In genomic region chr3L:10745547-10746189, dm6 we compare ENCODE assay signal across 1 fruit fly cellular context.
TF ChIP-seq lines count a peak whose summit lies in the region.

No protein-coding gene starts in this region.

TF ChIP-seq in whole organism, embryonic, 481 proteins besides CTCF, POLR2A, EP300 and RAD21 (continued from another document and continues in another):
- peak; percentile 57 for TF ChIP-seq CG4730 (GFP tag; IDR thresholded peaks at IDR 0.05; lab: Robert Waterston, UW)
- TF ChIP-seq sens-2 (GFP tag; IDR thresholded peaks at IDR 0.05; lab: Robert Waterston, UW): no peak
- no peak for TF ChIP-seq CG2889 (GFP tag; IDR thresholded peaks at IDR 0.05; lab: Robert Waterston, UW)
- TF ChIP-seq CG31441 (GFP tag; IDR thresholded peaks at IDR 0.05; lab: Robert Waterston, UW): peak; percentile 69
- TF ChIP-seq gsb-n (tag; optimal IDR thresholded peaks at IDR 0.05; lab: Kevin White, UChicago): peak; percentile 64
- no peak for TF ChIP-seq NC2β (GFP tag; optimal IDR thresholded peaks at IDR 0.05; lab: Kevin White, UChicago)
- peak; percentile 69 for TF ChIP-seq run (tag; optimal IDR thresholded peaks at IDR 0.05; lab: Kevin White, UChicago)
- peak; percentile 62; the same call in 2 of the 3 replicates for TF ChIP-seq CG17361 (GFP tag; IDR thresholded peaks at IDR 0.05; lab: Robert Waterston, UW)
- TF ChIP-seq CoRest (tag; optimal IDR thresholded peaks at IDR 0.05; lab: Kevin White, UChicago): peak; percentile 48
- TF ChIP-seq CG18262 (tag; optimal IDR thresholded peaks at IDR 0.05; lab: Kevin White, UChicago): peak; percentile 66
- no peak for TF ChIP-seq CG8359 (GFP tag; optimal IDR thresholded peaks at IDR 0.05; lab: Kevin White, UChicago; ENCODE audit: borderline replicate concordance)
- TF ChIP-seq CG7745 (tag; optimal IDR thresholded peaks at IDR 0.05; lab: Kevin White, UChicago): no peak
- peak in 1 of 2 experiments; percentile 94 for TF ChIP-seq Hr78 (GFP tag; optimal IDR thresholded peaks at IDR 0.05; lab: Kevin White, UChicago)
- peak; percentile 44 for TF ChIP-seq Hr3 (GFP tag; optimal IDR thresholded peaks at IDR 0.05; lab: Kevin White, UChicago)
- peak; percentile 58 for TF ChIP-seq Asciz (GFP tag; optimal IDR thresholded peaks at IDR 0.05; lab: Kevin White, UChicago)
- TF ChIP-seq Tbp (GFP tag; optimal IDR thresholded peaks at IDR 0.05; lab: Kevin White, UChicago): no peak
- TF ChIP-seq CG3281 (GFP tag; optimal IDR thresholded peaks at IDR 0.05; lab: Kevin White, UChicago): no peak
- peak; percentile 7 for TF ChIP-seq CG9727 (GFP tag; optimal IDR thresholded peaks at IDR 0.05; lab: Kevin White, UChicago)
- TF ChIP-seq CG15601 (tag; optimal IDR thresholded peaks at IDR 0.05; lab: Kevin White, UChicago): no peak
- TF ChIP-seq schlank (tag; optimal IDR thresholded peaks at IDR 0.05; lab: Kevin White, UChicago): no peak
- no peak for TF ChIP-seq CG9797 (GFP tag; optimal IDR thresholded peaks at IDR 0.05; lab: Kevin White, UChicago)
- TF ChIP-seq CG13296 (GFP tag; optimal IDR thresholded peaks at IDR 0.05; lab: Kevin White, UChicago): no peak
- no peak for TF ChIP-seq CG4854 (GFP tag; optimal IDR thresholded peaks at IDR 0.05; lab: Kevin White, UChicago)
- TF ChIP-seq phol (tag; optimal IDR thresholded peaks at IDR 0.05; lab: Kevin White, UChicago): peak; percentile 68
- TF ChIP-seq jigr1 (GFP tag; IDR thresholded peaks at IDR 0.05; lab: Robert Waterston, UW): peak; percentile 13; the same call in 1 of the 3 replicates
- TF ChIP-seq Eip74EF (GFP tag; optimal IDR thresholded peaks at IDR 0.05; lab: Kevin White, UChicago): peak in 1 of 2 experiments; percentile 64
- no peak for TF ChIP-seq CG14860 (GFP tag; IDR thresholded peaks at IDR 0.05; lab: Robert Waterston, UW; ENCODE audit: partially characterized antibody)
- peak; percentile 77 for TF ChIP-seq Blimp-1 (GFP tag; optimal IDR thresholded peaks at IDR 0.05; lab: Kevin White, UChicago)
- TF ChIP-seq lab (GFP tag; optimal IDR thresholded peaks at IDR 0.05; lab: Kevin White, UChicago): peak; percentile 54
- TF ChIP-seq Rx (GFP tag; IDR thresholded peaks at IDR 0.05; lab: Robert Waterston, UW): peak; percentile 34; the same call in 1 of the 2 replicates
- TF ChIP-seq CG42726 (GFP tag; IDR thresholded peaks at IDR 0.05; lab: Robert Waterston, UW; ENCODE audit: partially characterized antibody): no peak
- TF ChIP-seq trem (tag; optimal IDR thresholded peaks at IDR 0.05; lab: Kevin White, UChicago): peak; percentile 11
- TF ChIP-seq CG11398 (GFP tag; optimal IDR thresholded peaks at IDR 0.05; lab: Kevin White, UChicago): no peak
- no peak for TF ChIP-seq CG3838 (GFP tag; optimal IDR thresholded peaks at IDR 0.05; lab: Kevin White, UChicago)
- no peak for TF ChIP-seq Atf3 (GFP tag; optimal IDR thresholded peaks at IDR 0.05; lab: Kevin White, UChicago)
- TF ChIP-seq pan (optimal IDR thresholded peaks at IDR 0.05; lab: Kevin White, UChicago): no peak
- peak in 1 of 2 experiments; percentile 78 for TF ChIP-seq pan (GFP tag; optimal IDR thresholded peaks at IDR 0.05 in 1 of 2, IDR thresholded peaks at IDR 0.05 in 1 of 2)
- TF ChIP-seq Mad (GFP tag; optimal IDR thresholded peaks at IDR 0.05; lab: Kevin White, UChicago): no peak
- no peak for TF ChIP-seq yki (optimal IDR thresholded peaks at IDR 0.05; lab: Kevin White, UChicago)
- TF ChIP-seq fru (optimal IDR thresholded peaks at IDR 0.05; lab: Kevin White, UChicago): no peak
- peak; percentile 20 for TF ChIP-seq CG12071 (GFP tag; optimal IDR thresholded peaks at IDR 0.05; lab: Kevin White, UChicago)
- TF ChIP-seq Xbp1 (GFP tag; optimal IDR thresholded peaks at IDR 0.05; lab: Kevin White, UChicago): peak; percentile 61
- TF ChIP-seq CG10267 (tag; optimal IDR thresholded peaks at IDR 0.05; lab: Kevin White, UChicago): peak; percentile 35
- no peak for TF ChIP-seq CG9609 (GFP tag; optimal IDR thresholded peaks at IDR 0.05; lab: Kevin White, UChicago)
- no peak for TF ChIP-seq CG8944 (GFP tag; optimal IDR thresholded peaks at IDR 0.05; lab: Kevin White, UChicago)
- TF ChIP-seq toy (GFP tag; IDR thresholded peaks at IDR 0.05; lab: Robert Waterston, UW): no peak
- peak; percentile 28; the same call in 1 of the 2 replicates for TF ChIP-seq bowl (GFP tag; IDR thresholded peaks at IDR 0.05; lab: Robert Waterston, UW)
- TF ChIP-seq mam (GFP tag; optimal IDR thresholded peaks at IDR 0.05; lab: Kevin White, UChicago): peak; percentile 18
- peak; percentile 16 for TF ChIP-seq nau (GFP tag; optimal IDR thresholded peaks at IDR 0.05; lab: Kevin White, UChicago)
- peak; percentile 53 for TF ChIP-seq Hsf (GFP tag; optimal IDR thresholded peaks at IDR 0.05; lab: Kevin White, UChicago)
- TF ChIP-seq Sin3A (optimal IDR thresholded peaks at IDR 0.05; lab: Kevin White, UChicago): no peak
- TF ChIP-seq eve (GFP tag; optimal IDR thresholded peaks at IDR 0.05; lab: Kevin White, UChicago): no peak
- TF ChIP-seq ind (GFP tag; optimal IDR thresholded peaks at IDR 0.05; lab: Kevin White, UChicago): peak; percentile 61
- peak; percentile 25; the same call in 1 of the 3 replicates for TF ChIP-seq CG14050 (GFP tag; IDR thresholded peaks at IDR 0.05; lab: Robert Waterston, UW)
- TF ChIP-seq Meics (GFP tag; optimal IDR thresholded peaks at IDR 0.05; lab: Kevin White, UChicago): peak; percentile 1
- peak; percentile 58 for TF ChIP-seq Side (GFP tag; optimal IDR thresholded peaks at IDR 0.05; lab: Kevin White, UChicago)
- TF ChIP-seq vfl (GFP tag; optimal IDR thresholded peaks at IDR 0.05; lab: Kevin White, UChicago): no peak
- no peak for TF ChIP-seq CG4328 (GFP tag; optimal IDR thresholded peaks at IDR 0.05; lab: Kevin White, UChicago)
- peak; percentile 77 for TF ChIP-seq CG11504 (tag; optimal IDR thresholded peaks at IDR 0.05; lab: Kevin White, UChicago)
- TF ChIP-seq CG4360 (GFP tag; IDR thresholded peaks at IDR 0.05; lab: Robert Waterston, UW): no peak
- TF ChIP-seq az2 (GFP tag; optimal IDR thresholded peaks at IDR 0.05; lab: Kevin White, UChicago): peak; percentile 66
- TF ChIP-seq CG7839 (tag; optimal IDR thresholded peaks at IDR 0.05; lab: Kevin White, UChicago): peak; percentile 74
- no peak for TF ChIP-seq so (GFP tag; IDR thresholded peaks at IDR 0.05; lab: Robert Waterston, UW)
- TF ChIP-seq CG17328 (GFP tag; IDR thresholded peaks at IDR 0.05; lab: Robert Waterston, UW): peak; percentile 48; the same call in 1 of the 2 replicates
- TF ChIP-seq Bdp1 (GFP tag; optimal IDR thresholded peaks at IDR 0.05; lab: Kevin White, UChicago): no peak
- no peak for TF ChIP-seq CG17568 (GFP tag; optimal IDR thresholded peaks at IDR 0.05; lab: Kevin White, UChicago)
- peak; percentile 78 for TF ChIP-seq Sox102F (GFP tag; optimal IDR thresholded peaks at IDR 0.05; lab: Kevin White, UChicago)
- peak; percentile 42 for TF ChIP-seq CG8924 (tag; optimal IDR thresholded peaks at IDR 0.05; lab: Kevin White, UChicago)
- TF ChIP-seq CG9817 (tag; optimal IDR thresholded peaks at IDR 0.05; lab: Kevin White, UChicago): peak; percentile 45
- no peak for TF ChIP-seq Hr39 (optimal IDR thresholded peaks at IDR 0.05; lab: Kevin White, UChicago)
- peak; percentile 48; the same call in 1 of the 2 replicates for TF ChIP-seq danr (GFP tag; IDR thresholded peaks at IDR 0.05; lab: Robert Waterston, UW)
- peak; percentile 37; the same call in 1 of the 2 replicates for TF ChIP-seq CG6272 (GFP tag; IDR thresholded peaks at IDR 0.05; lab: Robert Waterston, UW)
- peak; percentile 70 for TF ChIP-seq Aef1 (GFP tag; IDR thresholded peaks at IDR 0.05; lab: Robert Waterston, UW)
- TF ChIP-seq E2f1 (GFP tag; IDR thresholded peaks at IDR 0.05; lab: Robert Waterston, UW): peak; percentile 64
- TF ChIP-seq Fer3 (tag; optimal IDR thresholded peaks at IDR 0.05; lab: Kevin White, UChicago): peak; percentile 9
- TF ChIP-seq PHDP (tag; optimal IDR thresholded peaks at IDR 0.05; lab: Kevin White, UChicago): peak; percentile 26
- TF ChIP-seq row (GFP tag; IDR thresholded peaks at IDR 0.05; lab: Robert Waterston, UW): peak; percentile 63
- TF ChIP-seq CG12219 (GFP tag; optimal IDR thresholded peaks at IDR 0.05; lab: Kevin White, UChicago): peak; percentile 1
- no peak for TF ChIP-seq pho (GFP tag; optimal IDR thresholded peaks at IDR 0.05; lab: Kevin White, UChicago)
- TF ChIP-seq Max (GFP tag; optimal IDR thresholded peaks at IDR 0.05; lab: Kevin White, UChicago): peak; percentile 1
- peak; percentile 41; the same call in 1 of the 2 replicates for TF ChIP-seq CG14667 (GFP tag; IDR thresholded peaks at IDR 0.05; lab: Robert Waterston, UW)
- peak; percentile 12 for TF ChIP-seq Deaf1 (tag; optimal IDR thresholded peaks at IDR 0.05; lab: Kevin White, UChicago)
- no peak for TF ChIP-seq cato (GFP tag; optimal IDR thresholded peaks at IDR 0.05; lab: Kevin White, UChicago; ENCODE audit: borderline replicate concordance)
- TF ChIP-seq CG3847 (GFP tag; IDR thresholded peaks at IDR 0.05; lab: Robert Waterston, UW): no peak
- TF ChIP-seq CG34376 (GFP tag; optimal IDR thresholded peaks at IDR 0.05; lab: Kevin White, UChicago): no peak
- no peak for TF ChIP-seq ato (GFP tag; IDR thresholded peaks at IDR 0.05; lab: Robert Waterston, UW; ENCODE audit: partially characterized antibody)
- no peak for TF ChIP-seq cg (GFP tag; optimal IDR thresholded peaks at IDR 0.05; lab: Kevin White, UChicago)
- no peak for TF ChIP-seq lilli (GFP tag; optimal IDR thresholded peaks at IDR 0.05; lab: Kevin White, UChicago)
- peak; percentile 18 for TF ChIP-seq CG31388 (GFP tag; optimal IDR thresholded peaks at IDR 0.05; lab: Kevin White, UChicago)
- TF ChIP-seq CG14441 (GFP tag; IDR thresholded peaks at IDR 0.05; lab: Robert Waterston, UW): peak; percentile 88
- peak; percentile 30 for TF ChIP-seq Hmr (GFP tag; optimal IDR thresholded peaks at IDR 0.05; lab: Kevin White, UChicago)
- no peak for TF ChIP-seq CG10321 (GFP tag; IDR thresholded peaks at IDR 0.05; lab: Robert Waterston, UW)
- peak; percentile 78 for TF ChIP-seq unpg (GFP tag; optimal IDR thresholded peaks at IDR 0.05; lab: Kevin White, UChicago)
- no peak for TF ChIP-seq prd (optimal IDR thresholded peaks at IDR 0.05; lab: Kevin White, UChicago)
- TF ChIP-seq prd (GFP tag; IDR thresholded peaks at IDR 0.05; lab: Robert Waterston, UW): peak; percentile 61
- peak; percentile 47 for TF ChIP-seq pum (GFP tag; optimal IDR thresholded peaks at IDR 0.05; lab: Kevin White, UChicago)
- peak; percentile 39 for TF ChIP-seq trh (GFP tag; optimal IDR thresholded peaks at IDR 0.05; lab: Kevin White, UChicago)
- 0 out of 2 replicates have a peak, but pooled peaks have one; percentile 7 for TF ChIP-seq CG11696 (GFP tag; IDR thresholded peaks at IDR 0.05; lab: Robert Waterston, UW)
- peak; percentile 76 for TF ChIP-seq stc (GFP tag; IDR thresholded peaks at IDR 0.05; lab: Robert Waterston, UW)
- TF ChIP-seq B-H1 (GFP tag; IDR thresholded peaks at IDR 0.05; lab: Robert Waterston, UW): peak; percentile 71
- peak; percentile 45 for TF ChIP-seq D19B (GFP tag; optimal IDR thresholded peaks at IDR 0.05; lab: Kevin White, UChicago)
- no peak for TF ChIP-seq tll (GFP tag; optimal IDR thresholded peaks at IDR 0.05; lab: Kevin White, UChicago)
- peak; percentile 41 for TF ChIP-seq bcd (GFP tag; optimal IDR thresholded peaks at IDR 0.05; lab: Kevin White, UChicago)
- TF ChIP-seq CG4404 (GFP tag; IDR thresholded peaks at IDR 0.05; lab: Robert Waterston, UW): peak; percentile 33; the same call in 1 of the 2 replicates
- no peak for TF ChIP-seq Adf1 (GFP tag; IDR thresholded peaks at IDR 0.05; lab: Robert Waterston, UW)
- TF ChIP-seq gro (GFP tag; optimal IDR thresholded peaks at IDR 0.05; lab: Kevin White, UChicago): peak; percentile 6
- 0 out of 2 replicates have a peak, but pooled peaks have one; percentile 50 for TF ChIP-seq ranshi (GFP tag; IDR thresholded peaks at IDR 0.05; lab: Robert Waterston, UW)
- peak; percentile 33 for TF ChIP-seq CG3407 (GFP tag; optimal IDR thresholded peaks at IDR 0.05; lab: Kevin White, UChicago)
- peak; percentile 35; the same call in 1 of the 2 replicates for TF ChIP-seq seq (GFP tag; IDR thresholded peaks at IDR 0.05; lab: Robert Waterston, UW)
- no peak for TF ChIP-seq CG33557 (GFP tag; optimal IDR thresholded peaks at IDR 0.05; lab: Kevin White, UChicago)
- TF ChIP-seq D (optimal IDR thresholded peaks at IDR 0.05; lab: Kevin White, UChicago): no peak
- TF ChIP-seq D (GFP tag; optimal IDR thresholded peaks at IDR 0.05; lab: Kevin White, UChicago): peak; percentile 56
- TF ChIP-seq GATAe (GFP tag; conservative IDR thresholded peaks at IDR 0.05; lab: Robert Waterston, UW): no peak
- no peak for TF ChIP-seq Usf (GFP tag; optimal IDR thresholded peaks at IDR 0.05; lab: Kevin White, UChicago)
- peak; percentile 25 for TF ChIP-seq CG9437 (GFP tag; optimal IDR thresholded peaks at IDR 0.05; lab: Kevin White, UChicago)
- peak; percentile 14; the same call in 1 of the 2 replicates for TF ChIP-seq MBD-R2 (GFP tag; IDR thresholded peaks at IDR 0.05; lab: Robert Waterston, UW)
- TF ChIP-seq Vsx1 (GFP tag; optimal IDR thresholded peaks at IDR 0.05; lab: Kevin White, UChicago): peak; percentile 46
- peak; percentile 69 for TF ChIP-seq Abd-B (GFP tag; optimal IDR thresholded peaks at IDR 0.05; lab: Kevin White, UChicago)
- no peak for TF ChIP-seq CG6683 (GFP tag; optimal IDR thresholded peaks at IDR 0.05; lab: Kevin White, UChicago)
- TF ChIP-seq Sry-β (GFP tag; optimal IDR thresholded peaks at IDR 0.05; lab: Kevin White, UChicago): no peak
- no peak for TF ChIP-seq TFAM (GFP tag; optimal IDR thresholded peaks at IDR 0.05; lab: Kevin White, UChicago)
- TF ChIP-seq D19A (tag; optimal IDR thresholded peaks at IDR 0.05; lab: Kevin White, UChicago): peak; percentile 45
- no peak for TF ChIP-seq pb (GFP tag; optimal IDR thresholded peaks at IDR 0.05; lab: Kevin White, UChicago)
- TF ChIP-seq CG3065 (GFP tag; optimal IDR thresholded peaks at IDR 0.05; lab: Kevin White, UChicago): no peak
- peak; percentile 65 for TF ChIP-seq CG30403 (GFP tag; optimal IDR thresholded peaks at IDR 0.05; lab: Kevin White, UChicago)
- peak; percentile 66 for TF ChIP-seq fd96Cb (tag; optimal IDR thresholded peaks at IDR 0.05; lab: Kevin White, UChicago)
- no peak for TF ChIP-seq CG13624 (GFP tag; optimal IDR thresholded peaks at IDR 0.05; lab: Kevin White, UChicago)
- peak; percentile 71 for TF ChIP-seq ttk (GFP tag; IDR thresholded peaks at IDR 0.05; lab: Robert Waterston, UW)
- peak; percentile 71 for TF ChIP-seq CG6689 (GFP tag; IDR thresholded peaks at IDR 0.05; lab: Robert Waterston, UW)
- no peak for TF ChIP-seq CG7987 (GFP tag; optimal IDR thresholded peaks at IDR 0.05; lab: Kevin White, UChicago)
- TF ChIP-seq CG13424 (tag; optimal IDR thresholded peaks at IDR 0.05; lab: Kevin White, UChicago): peak; percentile 37
- TF ChIP-seq Ravus (GFP tag; IDR thresholded peaks at IDR 0.05; lab: Robert Waterston, UW): no peak
